Worm (Caenorhabditis elegans) whole organism, early embryonic: Measurements from ENCODE around the gene K12H6.10.

Experiments
- F13C5.2 ChIP-seq: sonication (generic microtip); optimal IDR thresholded peaks from 2 replicates; lab custom pipeline; 2017; ENCODE audit warnings: mild to moderate bottlenecking, missing genetic modification characterization, inconsistent platforms, missing compliant biosample characterization
- ama-1 ChIP-seq: fragments of 150-350 bp; optimal IDR thresholded peaks from 2 replicates; lab custom pipeline; 2014
- ceh-36 ChIP-seq: sonication (generic microtip); optimal IDR thresholded peaks from 2 replicates; lab custom pipeline; 2016; ENCODE audit warnings: missing genetic modification characterization, inconsistent platforms, missing compliant biosample characterization
- ets-7 ChIP-seq: sonication (generic microtip); optimal IDR thresholded peaks from 2 replicates; lab custom pipeline; 2016; ENCODE audit warnings: missing genotype, missing genetic modification characterization, missing compliant biosample characterization
- flt-1 ChIP-seq: fragments of 200-800 bp; sonication (Bioruptor generic); IDR thresholded peaks from 2 replicates; pipeline ENCODE4 v1.3.6; 2022; ENCODE audit warnings: missing genetic modification characterization, missing compliant biosample characterization
- hnd-1 ChIP-seq: sonication (generic microtip); optimal IDR thresholded peaks from 2 replicates; lab custom pipeline; 2016; ENCODE audit warnings: missing genetic modification characterization, missing compliant biosample characterization
- pes-1 ChIP-seq: fragments of 200-800 bp; sonication (Bioruptor generic); IDR thresholded peaks from 2 replicates; pipeline ENCODE4 v1.3.6; 2022; ENCODE audit warnings: missing genetic modification reagents, missing genetic modification characterization, missing compliant biosample characterization
- scrt-1 ChIP-seq: fragments of 200-800 bp; sonication (Bioruptor generic); IDR thresholded peaks from 2 replicates; pipeline ENCODE4 v1.3.6; 2022; ENCODE audit warnings: missing genetic modification characterization, missing compliant biosample characterization
- sea-1 ChIP-seq: fragments of 200-800 bp; sonication (Bioruptor generic); conservative IDR thresholded peaks from 2 replicates; pipeline ENCODE4 v1.3.6; 2022; ENCODE audit warnings: missing genetic modification characterization, missing compliant biosample characterization
- tbx-11 ChIP-seq: fragments of 200-800 bp; sonication (Bioruptor generic); IDR thresholded peaks from 2 replicates; pipeline ENCODE4 v1.3.6; 2022; ENCODE audit warnings: missing genetic modification characterization, missing compliant biosample characterization

- TF ChIP-seq ama-1 (lab: Kevin White, UChicago): no peak
- TF ChIP-seq hnd-1 (tag; lab: Kevin White, UChicago): no peak
- no peak for TF ChIP-seq tbx-11 (GFP tag; lab: Robert Waterston, UW)
- TF ChIP-seq scrt-1 (GFP tag; lab: Robert Waterston, UW): no peak
- no peak for TF ChIP-seq F13C5.2 (tag; lab: Kevin White, UChicago)
- TF ChIP-seq ets-7: no peak
- TF ChIP-seq sea-1 (GFP tag; lab: Robert Waterston, UW): no peak
- TF ChIP-seq pes-1 (GFP tag; lab: Robert Waterston, UW): no peak
- no peak for TF ChIP-seq ceh-36 (tag; lab: Kevin White, UChicago)
- no peak for TF ChIP-seq flt-1 (GFP tag; lab: Robert Waterston, UW)
Observed at ce11 chrII:2816676-2817075, 6.0 kb upstream of the K12H6.10 start, which contains the start of gene set-13.
